Worm (Caenorhabditis elegans) whole organism, L4/young adult: ENCODE data around the gene F55A4.7.
A peak's percentile ranks its signal among the peaks of the same experiment; 100 is the strongest.

Source experiments
- W03F9.2 ChIP-seq: fragments of 150-350 bp; optimal IDR thresholded peaks from 2 replicates; lab custom pipeline; 2014; ENCODE audit warnings: missing biosample characterization, missing genetic modification characterization
- dao-5 ChIP-seq: sonication (generic microtip); optimal IDR thresholded peaks from 2 replicates; lab custom pipeline; 2016; ENCODE audit warnings: missing genotype, missing genetic modification characterization, moderate library complexity, missing compliant biosample characterization
- him-1 ChIP-seq: sonication (generic microtip); optimal IDR thresholded peaks from 2 replicates; lab custom pipeline; 2016; ENCODE audit warnings: missing genotype, missing genetic modification reagents, missing genetic modification characterization, missing compliant biosample characterization

Gene F55A4.7

ce11 chrX:1038347-1038746, at the start of gene F55A4.7:
Gene F55A4.7, minus strand, starts transcription at chrX:1038447.
- TF ChIP-seq dao-5 (tag; lab: Kevin White, UChicago) (no peak), him-1 (no peak), W03F9.2 (tag; lab: Kevin White, UChicago) (no peak)

DNA sequence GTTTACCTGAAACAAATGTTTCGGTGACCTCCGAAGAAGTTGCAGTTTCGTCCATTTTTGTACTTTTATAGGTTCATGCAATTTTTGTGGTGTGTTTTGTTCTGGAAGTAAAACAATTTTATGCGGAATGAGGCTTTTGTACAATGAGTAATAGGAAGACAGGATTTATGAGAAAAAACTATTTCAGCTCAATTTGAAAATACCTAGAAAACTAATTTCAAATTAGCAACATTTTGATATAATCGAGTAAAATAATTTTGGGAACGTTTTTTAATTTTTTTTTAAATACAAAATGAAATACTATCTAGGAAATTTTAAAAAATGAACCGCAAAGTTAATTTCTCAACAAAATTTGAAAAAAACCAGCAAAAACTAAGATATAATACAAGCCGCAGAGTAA, 49.8 kb upstream of the F55A4.7 start, which contains the start of gene rei-2:
Gene rei-2 (minus strand): TSS at position 101 of the 400 bp plus-strand sequence.
- TF ChIP-seq W03F9.2 (tag; lab: Kevin White, UChicago): no peak
- TF ChIP-seq dao-5 (tag; lab: Kevin White, UChicago): no peak
- TF ChIP-seq him-1: no peak

DNA sequence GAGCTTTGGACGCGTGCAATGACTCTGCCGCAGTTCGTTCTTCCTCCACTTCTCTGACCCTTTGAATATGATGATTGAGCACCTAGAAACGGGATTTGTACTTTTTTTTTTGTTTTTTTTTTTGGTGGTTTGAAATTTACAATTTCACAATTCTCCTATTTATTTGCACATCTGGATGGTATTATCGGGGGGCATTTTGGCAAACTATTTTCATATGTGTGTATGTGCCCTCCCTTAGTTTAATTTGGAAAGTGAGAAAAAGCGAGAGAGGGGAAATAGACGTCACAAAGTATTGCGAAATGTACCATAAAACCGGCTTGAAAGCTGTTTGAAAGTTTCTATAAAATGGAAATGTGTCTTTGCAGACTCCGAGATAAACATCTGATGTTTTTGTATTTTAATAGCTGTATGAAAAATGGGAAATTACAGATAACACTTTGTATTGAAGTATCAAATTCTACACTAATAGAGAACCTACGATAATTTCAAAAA, 48.2 kb upstream of the F55A4.7 start:
- TF ChIP-seq him-1 (peak; percentile 17), dao-5 (tag; lab: Kevin White, UChicago) (no peak), W03F9.2 (tag; lab: Kevin White, UChicago) (no peak)

DNA sequence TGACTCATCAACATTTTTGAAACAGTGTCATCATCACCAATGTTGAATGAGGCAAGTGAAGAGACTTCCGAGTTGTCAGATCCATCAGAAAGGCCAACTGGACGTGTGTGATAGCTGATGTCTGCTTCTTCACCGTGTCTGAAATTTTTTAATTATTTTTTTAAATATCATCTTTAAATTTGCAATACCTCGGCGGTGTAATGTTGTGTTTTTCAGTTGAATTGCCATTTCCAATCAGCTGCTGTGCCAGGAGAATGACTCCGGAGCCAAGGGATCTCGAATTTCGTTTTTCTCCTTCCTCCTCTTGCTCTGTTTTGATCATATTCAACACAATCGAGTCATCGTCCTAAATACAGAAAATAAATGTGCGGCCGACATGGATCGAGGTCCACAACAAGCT, 46.8 kb upstream of the F55A4.7 start:
- TF ChIP-seq him-1 (no peak), W03F9.2 (tag; lab: Kevin White, UChicago) (no peak), dao-5 (tag; lab: Kevin White, UChicago) (no peak)

DNA sequence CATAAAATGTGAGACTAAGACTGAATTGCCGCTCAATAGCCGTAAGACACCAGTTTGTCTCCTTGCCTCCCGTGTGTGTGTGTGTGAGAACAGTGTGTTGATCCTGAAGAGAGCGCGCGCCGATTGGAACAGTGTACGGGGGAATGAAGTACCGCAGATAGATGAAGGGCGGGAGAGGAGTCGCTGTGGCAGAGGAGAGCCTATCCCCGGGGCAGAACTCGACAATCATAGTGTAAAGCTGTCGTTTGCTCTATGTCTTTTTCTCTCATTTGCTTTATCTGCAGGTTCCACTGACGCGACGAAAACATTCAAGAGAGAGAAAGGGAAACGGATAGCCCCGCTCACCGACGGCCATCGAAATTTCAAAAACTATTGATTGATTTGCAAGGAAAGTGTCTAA, 43.7 kb upstream of the F55A4.7 start:
- TF ChIP-seq him-1 (no peak), dao-5 (tag; lab: Kevin White, UChicago) (no peak), W03F9.2 (tag; lab: Kevin White, UChicago) (no peak)

DNA sequence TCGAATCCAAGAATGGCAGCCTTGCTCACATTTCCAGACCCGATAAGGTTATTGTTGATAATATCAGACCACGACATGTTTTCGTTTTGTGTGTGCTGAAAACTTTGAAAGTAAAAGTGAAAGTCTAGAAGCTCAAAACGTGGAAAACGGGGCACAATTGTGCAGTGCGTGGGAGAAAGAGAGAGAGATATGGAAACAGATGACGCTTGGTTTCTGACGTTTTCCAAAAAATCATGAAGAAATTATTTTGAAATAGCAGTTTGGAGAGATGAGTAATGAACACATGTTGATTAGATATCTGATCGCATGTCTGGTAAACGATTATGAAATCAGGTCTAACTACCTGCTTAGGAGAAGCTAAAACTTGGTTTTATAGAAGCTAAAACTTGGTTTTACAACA, 42.3 kb upstream of the F55A4.7 start, which contains the start of gene pfn-3:
Gene pfn-3 (minus strand): TSS at position 101 of the 400 bp plus-strand sequence.
- TF ChIP-seq W03F9.2 (tag; lab: Kevin White, UChicago) (no peak), him-1 (no peak)

ce11 chrX:1072152-1072551, 33.9 kb upstream of the F55A4.7 start, which contains the start of gene lim-6:
Gene lim-6, plus strand, starts transcription at chrX:1072452.
- no peak for TF ChIP-seq dao-5 (tag; lab: Kevin White, UChicago)
- TF ChIP-seq W03F9.2 (tag; lab: Kevin White, UChicago): no peak
- no peak for TF ChIP-seq him-1

ce11 chrX:1068986-1069385, 30.7 kb upstream of the F55A4.7 start, which contains the start of gene mksr-1:
Gene mksr-1, minus strand, starts transcription at chrX:1069129.
- TF ChIP-seq dao-5 (tag; lab: Kevin White, UChicago): no peak
- TF ChIP-seq him-1: no peak

DNA sequence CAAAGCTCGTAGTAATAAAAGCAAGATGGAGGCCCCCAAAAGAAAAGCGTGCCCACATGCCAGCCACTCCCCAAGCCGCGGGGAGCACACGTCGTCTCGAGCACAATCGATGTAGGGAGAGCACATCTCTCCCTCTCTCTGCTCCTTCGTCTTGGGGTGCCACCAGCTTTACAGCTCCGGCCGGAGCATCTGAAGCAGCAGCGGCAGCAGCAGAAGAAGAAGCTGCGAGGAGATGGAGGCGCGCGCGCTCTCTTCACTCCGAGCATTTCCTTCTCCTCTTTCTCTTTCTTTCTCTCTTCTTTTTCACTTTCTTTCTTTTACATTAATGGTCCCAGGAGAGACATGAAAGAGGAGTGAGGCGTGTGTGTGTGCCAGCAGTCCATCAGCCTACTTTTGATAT, 25.8 kb upstream of the F55A4.7 start:
- TF ChIP-seq W03F9.2 (tag; lab: Kevin White, UChicago) (no peak), dao-5 (tag; lab: Kevin White, UChicago) (no peak), him-1 (peak; percentile 84)

ce11 chrX:1062403-1063073, 24.3 kb upstream of the F55A4.7 start, which contains the start of gene unc-1:
Gene unc-1, minus strand, starts transcription at chrX:1062453.
- TF ChIP-seq dao-5 (tag; lab: Kevin White, UChicago) (no peak), him-1 (peak; percentile 52)

ce11 chrX:1060705-1061104, 22.5 kb upstream of the F55A4.7 start:
- no peak for TF ChIP-seq him-1

ce11 chrX:1057821-1058377, 19.7 kb upstream of the F55A4.7 start:
- peak; percentile 18 for TF ChIP-seq him-1
- no peak for TF ChIP-seq W03F9.2 (tag; lab: Kevin White, UChicago)
- TF ChIP-seq dao-5 (tag; lab: Kevin White, UChicago): no peak

DNA sequence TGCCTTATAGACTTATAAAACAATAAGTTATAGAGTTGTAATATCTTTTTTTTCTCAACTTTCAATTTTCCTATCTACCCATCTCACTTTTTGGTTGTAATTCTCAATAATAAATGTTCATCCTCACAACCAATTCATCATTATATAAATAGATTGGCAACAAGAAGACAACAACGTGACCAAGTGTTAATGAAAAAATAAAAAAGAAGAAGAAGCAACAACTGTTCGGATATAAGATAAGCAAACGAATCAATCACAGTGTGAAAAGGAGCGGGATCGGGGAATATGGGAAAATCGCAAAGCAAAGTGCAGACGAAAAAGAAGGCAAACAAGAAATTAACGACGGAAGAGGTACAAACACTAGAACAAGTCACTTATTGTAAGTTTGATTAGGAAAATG, 15.7 kb upstream of the F55A4.7 start, which contains the start of gene ncs-3:
Gene ncs-3 (plus strand): TSS at position 153 of the 400 bp plus-strand sequence.
- TF ChIP-seq him-1 (no peak), W03F9.2 (tag; lab: Kevin White, UChicago) (no peak), dao-5 (tag; lab: Kevin White, UChicago) (no peak)

ce11 chrX:1052960-1053359, 14.7 kb upstream of the F55A4.7 start:
- TF ChIP-seq dao-5 (tag; lab: Kevin White, UChicago) (no peak), W03F9.2 (tag; lab: Kevin White, UChicago) (no peak), him-1 (no peak)

- TF ChIP-seq him-1 (no peak), dao-5 (tag; lab: Kevin White, UChicago) (no peak), W03F9.2 (tag; lab: Kevin White, UChicago) (no peak)
Observed at ce11 chrX:1051041-1051440, 12.8 kb upstream of the F55A4.7 start.
